Worm (Caenorhabditis elegans): Measurements from ENCODE around the gene C31H2.14.
A peak's percentile ranks its signal among the peaks of the same experiment; 100 is the strongest.

Gene C31H2.14

ce11 chrX:5120196-5120595 is 27.8 kb upstream of the C31H2.14 start:
- TF ChIP-seq ceh-36 (tag; optimal IDR thresholded peaks at IDR 0.05) (no peak), scrt-1 (GFP tag; IDR thresholded peaks at IDR 0.05) (no peak), B0310.2 (tag; optimal IDR thresholded peaks at IDR 0.05) (no peak), ama-1 (optimal IDR thresholded peaks at IDR 0.05) (no peak), flt-1 (GFP tag; IDR thresholded peaks at IDR 0.05) (no peak), pes-1 (GFP tag; IDR thresholded peaks at IDR 0.05) (no peak), F13C5.2 (tag; optimal IDR thresholded peaks at IDR 0.05) (no peak), tra-4 (tag; optimal IDR thresholded peaks at IDR 0.05) (no peak), hmbx-1 (tag; optimal IDR thresholded peaks at IDR 0.05) (no peak), ets-7 (tag; optimal IDR thresholded peaks at IDR 0.05) (no peak), tbx-11 (GFP tag; IDR thresholded peaks at IDR 0.05) (no peak), hnd-1 (tag; optimal IDR thresholded peaks at IDR 0.05) (no peak), ceh-13 (GFP tag; optimal IDR thresholded peaks at IDR 0.05) (no peak)

- TF ChIP-seq hmg-4 (GFP tag; optimal IDR thresholded peaks at IDR 0.05) (no peak), sea-1 (GFP tag; conservative IDR thresholded peaks at IDR 0.05) (no peak)
Measured at ce11 chrX:5120807-5121206, 27.2 kb upstream of the C31H2.14 start.

ce11 chrX:5121789-5122188 is 26.2 kb upstream of the C31H2.14 start:
- TF ChIP-seq tbx-11 (GFP tag; IDR thresholded peaks at IDR 0.05) (no peak), ceh-36 (tag; optimal IDR thresholded peaks at IDR 0.05) (no peak), hnd-1 (tag; optimal IDR thresholded peaks at IDR 0.05) (no peak), hmg-4 (GFP tag; optimal IDR thresholded peaks at IDR 0.05) (no peak), scrt-1 (GFP tag; IDR thresholded peaks at IDR 0.05) (no peak), hmbx-1 (tag; optimal IDR thresholded peaks at IDR 0.05) (no peak), B0310.2 (tag; optimal IDR thresholded peaks at IDR 0.05) (no peak), flt-1 (GFP tag; IDR thresholded peaks at IDR 0.05) (no peak)

ce11 chrX:5122369-5122768 is 25.6 kb upstream of the C31H2.14 start:
- TF ChIP-seq ets-7 (tag; optimal IDR thresholded peaks at IDR 0.05), result no peak
- TF ChIP-seq hnd-1 (tag; optimal IDR thresholded peaks at IDR 0.05), result no peak
- TF ChIP-seq flt-1 (GFP tag; IDR thresholded peaks at IDR 0.05), result no peak

ce11 chrX:5122791-5123414 is 25.1 kb upstream of the C31H2.14 start:
- TF ChIP-seq ama-1 (optimal IDR thresholded peaks at IDR 0.05) (no peak), sea-1 (GFP tag; conservative IDR thresholded peaks at IDR 0.05) (no peak), pes-1 (GFP tag; IDR thresholded peaks at IDR 0.05) (no peak), ceh-36 (tag; optimal IDR thresholded peaks at IDR 0.05) (no peak), tbx-11 (GFP tag; IDR thresholded peaks at IDR 0.05) (0 out of 2 replicates have a peak, but pooled peaks have one; percentile 9), tra-4 (tag; optimal IDR thresholded peaks at IDR 0.05) (no peak), scrt-1 (GFP tag; IDR thresholded peaks at IDR 0.05) (no peak), F13C5.2 (tag; optimal IDR thresholded peaks at IDR 0.05) (no peak), hnd-1 (tag; optimal IDR thresholded peaks at IDR 0.05) (no peak), hmg-4 (GFP tag; optimal IDR thresholded peaks at IDR 0.05) (peak; percentile 45), hmbx-1 (tag; optimal IDR thresholded peaks at IDR 0.05) (no peak), tbx-37 (GFP tag; conservative IDR thresholded peaks at IDR 0.05) (no peak), ets-7 (tag; optimal IDR thresholded peaks at IDR 0.05) (no peak), flt-1 (GFP tag; IDR thresholded peaks at IDR 0.05) (no peak), ceh-13 (GFP tag; optimal IDR thresholded peaks at IDR 0.05) (no peak)

ce11 chrX:5124288-5124687 is 23.7 kb upstream of the C31H2.14 start:
- TF ChIP-seq B0310.2 (tag; optimal IDR thresholded peaks at IDR 0.05), result no peak
- no peak for TF ChIP-seq ama-1 (optimal IDR thresholded peaks at IDR 0.05)
- TF ChIP-seq F13C5.2 (tag; optimal IDR thresholded peaks at IDR 0.05), result no peak
- no peak for TF ChIP-seq tbx-37 (GFP tag; conservative IDR thresholded peaks at IDR 0.05)
- TF ChIP-seq ets-7 (tag; optimal IDR thresholded peaks at IDR 0.05), result no peak
- TF ChIP-seq tbx-11 (GFP tag; IDR thresholded peaks at IDR 0.05), result no peak
- no peak for TF ChIP-seq sea-1 (GFP tag; conservative IDR thresholded peaks at IDR 0.05)
- TF ChIP-seq aly-1 (tag; optimal IDR thresholded peaks at IDR 0.05), result no peak
- TF ChIP-seq ceh-13 (GFP tag; optimal IDR thresholded peaks at IDR 0.05), result no peak
- TF ChIP-seq hmg-4 (GFP tag; optimal IDR thresholded peaks at IDR 0.05), result no peak
- no peak for TF ChIP-seq tra-4 (tag; optimal IDR thresholded peaks at IDR 0.05)
- TF ChIP-seq pes-1 (GFP tag; IDR thresholded peaks at IDR 0.05), result no peak
- TF ChIP-seq ceh-36 (tag; optimal IDR thresholded peaks at IDR 0.05), result no peak
- TF ChIP-seq hnd-1 (tag; optimal IDR thresholded peaks at IDR 0.05), result no peak

- no peak for TF ChIP-seq B0310.2 (tag; optimal IDR thresholded peaks at IDR 0.05)
- no peak for TF ChIP-seq ceh-36 (tag; optimal IDR thresholded peaks at IDR 0.05)
- no peak for TF ChIP-seq flt-1 (GFP tag; IDR thresholded peaks at IDR 0.05)
- TF ChIP-seq F13C5.2 (tag; optimal IDR thresholded peaks at IDR 0.05), result no peak
- no peak for TF ChIP-seq sea-1 (GFP tag; conservative IDR thresholded peaks at IDR 0.05)
- no peak for TF ChIP-seq ama-1 (optimal IDR thresholded peaks at IDR 0.05)
- no peak for TF ChIP-seq tra-4 (tag; optimal IDR thresholded peaks at IDR 0.05)
- no peak for TF ChIP-seq tbx-11 (GFP tag; IDR thresholded peaks at IDR 0.05)
Measured at ce11 chrX:5129447-5129846, 18.6 kb upstream of the C31H2.14 start.

- TF ChIP-seq tbx-11 (GFP tag; IDR thresholded peaks at IDR 0.05), result no peak
- TF ChIP-seq flt-1 (GFP tag; IDR thresholded peaks at IDR 0.05), result no peak
Measured at ce11 chrX:5131760-5132159, 16.3 kb upstream of the C31H2.14 start.

- TF ChIP-seq aly-1 (tag; optimal IDR thresholded peaks at IDR 0.05) (no peak), hnd-1 (tag; optimal IDR thresholded peaks at IDR 0.05) (no peak), scrt-1 (GFP tag; IDR thresholded peaks at IDR 0.05) (no peak)
Measured at ce11 chrX:5133980-5134379, 14.0 kb upstream of the C31H2.14 start, which contains the start of gene tbc-7. Gene tbc-7 (plus strand): TSS chrX:5134280.
